Fruit fly (Drosophila melanogaster) whole organism, embryonic: Measurements from ENCODE around the gene Orco.

Source experiments
- Aef1 ChIP-seq: fragments of 200-800 bp; sonication (Bioruptor generic); IDR thresholded peaks from 3 replicates; pipeline ENCODE4 v1.3.6; 2022; ENCODE audit warnings: missing biosample characterization, missing genetic modification characterization
- Atf3 ChIP-seq: fragments of 200-800 bp; sonication (Bioruptor generic); optimal IDR thresholded peaks from 3 replicates; lab custom pipeline; 2016; ENCODE audit warnings: missing biosample characterization, missing genetic modification characterization
- BEAF-32 ChIP-seq: fragments of 200-800 bp; sonication (Bioruptor generic); optimal IDR thresholded peaks from 3 replicates; lab custom pipeline; 2017; ENCODE audit warnings: missing biosample characterization, missing genetic modification characterization, mild to moderate bottlenecking, moderate library complexity, missing genetic modification reagents
- Bdp1 ChIP-seq: fragments of 200-800 bp; sonication (Bioruptor generic); optimal IDR thresholded peaks from 3 replicates; lab custom pipeline; 2016; ENCODE audit warnings: missing biosample characterization, missing genetic modification characterization
- Bgb ChIP-seq: fragments of 200-800 bp; sonication (Bioruptor generic); IDR thresholded peaks from 2 replicates; pipeline ENCODE4 v1.3.6; 2022; ENCODE audit warnings: missing biosample characterization, missing genetic modification characterization; ENCODE audit not compliant: partially characterized antibody
- CG11398 ChIP-seq: fragments of 200-800 bp; sonication (Bioruptor generic); optimal IDR thresholded peaks from 2 replicates; lab custom pipeline; 2016; ENCODE audit warnings: missing biosample characterization, missing genetic modification characterization
- CG11695 ChIP-seq: fragments of 200-800 bp; sonication (Bioruptor generic); IDR thresholded peaks from 3 replicates; pipeline ENCODE4 v1.3.6; 2022; ENCODE audit warnings: missing biosample characterization, missing genetic modification characterization
- CG12104 ChIP-seq: fragments of 200-800 bp; sonication (Bioruptor generic); optimal IDR thresholded peaks from 3 replicates; lab custom pipeline; 2016; ENCODE audit warnings: missing biosample characterization, missing genetic modification characterization
- CG17186 ChIP-seq: fragments of 200-800 bp; sonication (Bioruptor generic); optimal IDR thresholded peaks from 3 replicates; lab custom pipeline; 2017; ENCODE audit warnings: missing biosample characterization, missing genetic modification reagents, missing genetic modification characterization
- CG17328 ChIP-seq: fragments of 200-800 bp; sonication (Bioruptor generic); IDR thresholded peaks from 2 replicates; pipeline ENCODE4 v1.3.6; 2022; ENCODE audit warnings: missing biosample characterization, missing genetic modification characterization
- CG2120 ChIP-seq: fragments of 200-800 bp; sonication (Bioruptor generic); optimal IDR thresholded peaks from 3 replicates; lab custom pipeline; 2016; ENCODE audit warnings: missing biosample characterization, missing genetic modification characterization
- CG2875 ChIP-seq: fragments of 200-800 bp; sonication (Bioruptor generic); optimal IDR thresholded peaks from 2 replicates; lab custom pipeline; 2017; ENCODE audit warnings: missing biosample characterization, mild to moderate bottlenecking, missing genetic modification characterization, missing genetic modification reagents
- CG30431 ChIP-seq: fragments of 200-800 bp; sonication (Bioruptor generic); optimal IDR thresholded peaks from 2 replicates; lab custom pipeline; 2017; ENCODE audit warnings: missing biosample characterization, missing genetic modification characterization
- CG31441 ChIP-seq: fragments of 200-800 bp; sonication (Bioruptor generic); IDR thresholded peaks from 2 replicates; pipeline ENCODE4 v1.3.6; 2022; ENCODE audit warnings: missing biosample characterization, missing genetic modification characterization
- CG3281 ChIP-seq: fragments of 200-800 bp; sonication (Bioruptor generic); optimal IDR thresholded peaks from 3 replicates; lab custom pipeline; 2017; ENCODE audit warnings: missing biosample characterization, mild to moderate bottlenecking, missing genetic modification characterization
- CG34376 ChIP-seq: fragments of 200-800 bp; sonication (Bioruptor generic); optimal IDR thresholded peaks from 2 replicates; lab custom pipeline; 2018; ENCODE audit warnings: missing biosample characterization, mild to moderate bottlenecking, missing genetic modification characterization
- CG3838 ChIP-seq: fragments of 200-800 bp; sonication (Bioruptor generic); optimal IDR thresholded peaks from 3 replicates; lab custom pipeline; 2016; ENCODE audit warnings: missing biosample characterization, missing genetic modification characterization
- CG3847 ChIP-seq: fragments of 200-800 bp; sonication (Bioruptor generic); IDR thresholded peaks from 2 replicates; pipeline ENCODE4 v1.3.6; 2022; ENCODE audit warnings: missing biosample characterization, missing genetic modification characterization
- CG4854 ChIP-seq: fragments of 200-800 bp; sonication (Bioruptor generic); optimal IDR thresholded peaks from 2 replicates; lab custom pipeline; 2016; ENCODE audit warnings: missing biosample characterization, missing genetic modification characterization, inconsistent platforms
- CG5953 ChIP-seq: fragments of 200-800 bp; sonication (Bioruptor generic); IDR thresholded peaks from 2 replicates; pipeline ENCODE4 v1.3.6; 2022; ENCODE audit warnings: missing biosample characterization, missing genetic modification characterization
- CG7963 ChIP-seq: fragments of 200-800 bp; sonication (Bioruptor generic); IDR thresholded peaks from 3 replicates; pipeline ENCODE4 v1.3.6; 2022; ENCODE audit warnings: missing biosample characterization, missing genetic modification characterization; ENCODE audit not compliant: partially characterized antibody
- CG7987 ChIP-seq: fragments of 200-800 bp; sonication (Bioruptor generic); optimal IDR thresholded peaks from 2 replicates; lab custom pipeline; 2018; ENCODE audit warnings: missing biosample characterization, mild to moderate bottlenecking, missing genetic modification characterization, moderate library complexity
- Dad ChIP-seq: fragments of 200-800 bp; sonication (Bioruptor generic); optimal IDR thresholded peaks from 3 replicates; lab custom pipeline; 2016; ENCODE audit warnings: missing biosample characterization, missing genetic modification characterization
- Ets65A ChIP-seq: fragments of 200-800 bp; sonication (Bioruptor generic); peaks from one replicate; lab custom pipeline; 2016; ENCODE audit warnings: missing biosample characterization, missing genetic modification characterization
- GATAe ChIP-seq: fragments of 200-800 bp; sonication (Bioruptor generic); conservative IDR thresholded peaks from 2 replicates; pipeline ENCODE4 v1.3.6; 2022; ENCODE audit warnings: missing biosample characterization, missing genetic modification characterization
- Hmx ChIP-seq: fragments of 200-800 bp; sonication (Bioruptor generic); optimal IDR thresholded peaks from 2 replicates; lab custom pipeline; 2016; ENCODE audit warnings: missing biosample characterization, missing genetic modification characterization
- Lpt ChIP-seq: fragments of >200 bp; optimal IDR thresholded peaks from 2 replicates; lab custom pipeline; 2018; ENCODE audit warnings: missing biosample characterization, missing genetic modification characterization
- Med ChIP-seq: fragments of 200-800 bp; sonication (Bioruptor generic); peaks from one replicate; lab custom pipeline; 2016; ENCODE audit warnings: missing biosample characterization, missing genetic modification characterization, mild to moderate bottlenecking, inconsistent platforms, moderate library complexity
- Meics ChIP-seq: fragments of 200-800 bp; sonication (Bioruptor generic); optimal IDR thresholded peaks from 2 replicates; lab custom pipeline; 2017; ENCODE audit warnings: missing biosample characterization, mild to moderate bottlenecking, missing genetic modification characterization
- Mes4 ChIP-seq: fragments of 200-800 bp; sonication (Bioruptor generic); optimal IDR thresholded peaks from 2 replicates; lab custom pipeline; 2016; ENCODE audit warnings: missing biosample characterization, missing genetic modification characterization
- NC2β ChIP-seq: fragments of 200-800 bp; sonication (Bioruptor generic); optimal IDR thresholded peaks from 2 replicates; lab custom pipeline; 2016; ENCODE audit warnings: missing biosample characterization, missing genetic modification characterization
- NK7.1 ChIP-seq: fragments of 200-800 bp; sonication (Bioruptor generic); optimal IDR thresholded peaks from 3 replicates; lab custom pipeline; 2016; ENCODE audit warnings: missing biosample characterization, missing genetic modification characterization
- Nf-YC ChIP-seq: fragments of 200-800 bp; optimal IDR thresholded peaks from 3 replicates; lab custom pipeline; 2019; ENCODE audit warnings: missing biosample characterization, mild to moderate bottlenecking, missing genetic modification characterization, moderate library complexity
- NfI ChIP-seq: fragments of 200-800 bp; sonication (Bioruptor generic); optimal IDR thresholded peaks from 3 replicates; lab custom pipeline; 2018; ENCODE audit warnings: missing biosample characterization, mild to moderate bottlenecking, missing genetic modification characterization, moderate library complexity
- Stat92E ChIP-seq, 3 experiments: fragments of >200 bp in 2 of 3; fragments of 200-800 bp in 1 of 3; sonication (Bioruptor generic) in 1 of 3; optimal IDR thresholded peaks; 2 replicates each; lab custom pipeline; 2017 to 2019; ENCODE audit warnings: missing biosample characterization in 3 of 3, missing genetic modification characterization in 3 of 3, mild to moderate bottlenecking in 1 of 3, moderate library complexity in 1 of 3
- amos ChIP-seq: fragments of 200-800 bp; sonication (Bioruptor generic); IDR thresholded peaks from 2 replicates; pipeline ENCODE4 v1.3.6; 2022; ENCODE audit warnings: missing biosample characterization, missing genetic modification characterization; ENCODE audit not compliant: partially characterized antibody
- corto ChIP-seq: fragments of 200-800 bp; sonication (Bioruptor generic); optimal IDR thresholded peaks from 2 replicates; lab custom pipeline; 2016; ENCODE audit warnings: missing biosample characterization, mild to moderate bottlenecking, missing genetic modification characterization, moderate library complexity
- crol ChIP-seq: fragments of 200-800 bp; sonication (Bioruptor generic); IDR thresholded peaks from 2 replicates; pipeline ENCODE4 v1.3.6; 2022; ENCODE audit warnings: missing biosample characterization, missing genetic modification characterization
- disco-r ChIP-seq: fragments of 200-800 bp; sonication (Bioruptor generic); optimal IDR thresholded peaks from 2 replicates; lab custom pipeline; 2016; ENCODE audit warnings: missing biosample characterization, missing genetic modification characterization
- dmrt11E ChIP-seq: fragments of 200-800 bp; sonication (Bioruptor generic); optimal IDR thresholded peaks from 3 replicates; lab custom pipeline; 2018; ENCODE audit warnings: missing biosample characterization, mild to moderate bottlenecking, missing genetic modification characterization, moderate library complexity
- jumu ChIP-seq: fragments of 200-800 bp; sonication (Bioruptor generic); optimal IDR thresholded peaks from 3 replicates; lab custom pipeline; 2016; ENCODE audit warnings: missing biosample characterization, missing genetic modification characterization
- kah ChIP-seq: fragments of 200-800 bp; sonication (Bioruptor generic); optimal IDR thresholded peaks from 2 replicates; lab custom pipeline; 2018; ENCODE audit warnings: missing biosample characterization, mild to moderate bottlenecking, missing genetic modification characterization
- nerfin-2 ChIP-seq: fragments of 200-800 bp; sonication (Bioruptor generic); IDR thresholded peaks from 2 replicates; pipeline ENCODE4 v1.3.6; 2022; ENCODE audit warnings: missing biosample characterization, missing genetic modification characterization; ENCODE audit not compliant: partially characterized antibody
- repo ChIP-seq: fragments of 200-800 bp; sonication (Bioruptor generic); optimal IDR thresholded peaks from 2 replicates; lab custom pipeline; 2016; ENCODE audit warnings: missing biosample characterization, missing genetic modification characterization
- row ChIP-seq: fragments of 200-800 bp; sonication (Bioruptor generic); IDR thresholded peaks from 3 replicates; pipeline ENCODE4 v1.3.6; 2022; ENCODE audit warnings: missing biosample characterization, missing genetic modification characterization
- run ChIP-seq: fragments of 200-800 bp; sonication (Bioruptor generic); optimal IDR thresholded peaks from 3 replicates; lab custom pipeline; 2018; ENCODE audit warnings: missing biosample characterization, mild to moderate bottlenecking, missing genetic modification characterization
- scrt ChIP-seq: fragments of 200-800 bp; sonication (Bioruptor generic); optimal IDR thresholded peaks from 2 replicates; lab custom pipeline; 2018; ENCODE audit warnings: missing biosample characterization, mild to moderate bottlenecking, missing genetic modification characterization, moderate library complexity
- sd ChIP-seq: fragments of 200-800 bp; sonication (Bioruptor generic); optimal IDR thresholded peaks from 3 replicates; lab custom pipeline; 2018; ENCODE audit warnings: missing biosample characterization, mild to moderate bottlenecking, missing genetic modification characterization, moderate library complexity
- tgo ChIP-seq: fragments of 200-800 bp; sonication (Bioruptor generic); IDR thresholded peaks from 3 replicates; pipeline ENCODE4 v1.3.6; 2022; ENCODE audit warnings: missing biosample characterization, missing genetic modification characterization
- zen2 ChIP-seq: fragments of 200-800 bp; sonication (Bioruptor generic); IDR thresholded peaks from 3 replicates; pipeline ENCODE4 v1.3.6; 2022; ENCODE audit warnings: missing biosample characterization, missing genetic modification characterization; ENCODE audit not compliant: partially characterized antibody

The Orco gene

DNA sequence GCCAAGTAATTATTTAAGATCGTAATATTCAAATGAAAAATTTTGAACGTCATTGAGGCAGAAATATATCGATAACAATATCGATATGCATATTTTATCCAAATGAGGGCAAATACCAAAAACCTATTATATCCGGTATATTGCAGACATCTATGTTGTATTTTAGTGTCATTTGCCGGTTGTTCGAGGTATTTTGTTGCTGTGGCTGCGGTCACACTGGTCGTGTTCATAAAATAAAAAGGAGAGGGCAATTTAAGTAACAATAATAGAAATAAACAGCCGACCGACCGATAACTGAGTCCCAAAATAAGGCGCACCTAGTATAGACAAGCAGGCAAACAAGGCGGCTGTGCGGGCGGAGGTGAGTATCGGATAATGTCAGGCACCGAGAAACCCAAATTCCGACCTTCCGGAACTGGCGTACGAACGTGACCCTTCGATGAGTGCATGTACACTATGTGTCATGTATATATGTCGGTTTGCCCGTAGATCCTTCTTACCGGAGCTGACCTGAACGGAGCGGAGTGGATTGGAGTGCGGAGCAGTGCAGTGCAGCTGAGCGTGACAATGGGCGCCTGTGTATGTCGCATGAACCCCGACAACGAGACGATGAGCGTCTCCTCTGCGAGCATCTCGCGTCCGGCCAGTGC, 18.3 kb downstream of the Orco start, which contains the start of gene CG1172 (continued):
- TF ChIP-seq scrt (GFP tag; lab: Kevin White, UChicago) (no peak), NfI (GFP tag; lab: Kevin White, UChicago) (peak; percentile 17), CG3847 (no peak), CG7963 (GFP tag; lab: Robert Waterston, UW) (peak; percentile 50; the same call in 1 of the 3 replicates), dmrt11E (peak; percentile 19), CG3281 (GFP tag; lab: Kevin White, UChicago) (peak; percentile 21), CG11695 (GFP tag; lab: Robert Waterston, UW) (peak; percentile 91), NC2β (GFP tag; lab: Kevin White, UChicago) (no peak), CG7987 (GFP tag; lab: Kevin White, UChicago) (no peak), BEAF-32 (GFP tag; lab: Kevin White, UChicago) (peak; percentile 81), Ets65A (GFP tag; lab: Kevin White, UChicago) (peak; percentile 77), disco-r (no peak), Meics (GFP tag; lab: Kevin White, UChicago) (peak; percentile 5), Stat92E (GFP tag; optimal IDR thresholded peaks at IDR 0.05; lab: Kevin White, UChicago) (peak in 1 of 3 experiments; percentile 43), CG17186 (GFP tag; lab: Kevin White, UChicago) (peak; percentile 1), Lpt (no peak), Nf-YC (no peak), Aef1 (GFP tag; lab: Robert Waterston, UW) (no peak), run (tag; lab: Kevin White, UChicago) (no peak), Atf3 (no peak), Mes4 (no peak), CG5953 (GFP tag; lab: Robert Waterston, UW) (no peak), CG31441 (no peak; the same call in 1 of the 2 replicates), Dad (GFP tag; lab: Kevin White, UChicago) (no peak), tgo (GFP tag; lab: Robert Waterston, UW) (no peak), CG12104 (GFP tag; lab: Kevin White, UChicago) (no peak), jumu (GFP tag; lab: Kevin White, UChicago) (no peak), Hmx (GFP tag; lab: Kevin White, UChicago) (no peak), corto (GFP tag; lab: Kevin White, UChicago) (no peak), GATAe (GFP tag; lab: Robert Waterston, UW) (no peak), CG3838 (GFP tag; lab: Kevin White, UChicago) (no peak), crol (GFP tag; lab: Robert Waterston, UW) (no peak), repo (GFP tag; lab: Kevin White, UChicago) (no peak), row (GFP tag; lab: Robert Waterston, UW) (no peak; the same call in 2 of the 3 replicates), CG34376 (GFP tag; lab: Kevin White, UChicago) (peak; percentile 19), sd (tag; lab: Kevin White, UChicago) (peak; percentile 68), CG30431 (GFP tag; lab: Kevin White, UChicago) (no peak), NK7.1 (no peak), nerfin-2 (GFP tag; lab: Robert Waterston, UW) (peak; percentile 14; the same call in 1 of the 2 replicates), CG17328 (GFP tag; lab: Robert Waterston, UW) (no peak), CG2120 (GFP tag; lab: Kevin White, UChicago) (no peak), CG2875 (GFP tag; lab: Kevin White, UChicago) (no peak), CG11398 (no peak), Bdp1 (GFP tag; lab: Kevin White, UChicago) (no peak), CG4854 (no peak), Med (peak; percentile 84), Bgb (GFP tag; lab: Robert Waterston, UW) (peak; percentile 78), kah (GFP tag; lab: Kevin White, UChicago) (no peak), zen2 (GFP tag; lab: Robert Waterston, UW) (peak; percentile 60; the same call in 2 of the 3 replicates), amos (GFP tag; lab: Robert Waterston, UW) (peak; percentile 73)
